Fruit fly (Drosophila melanogaster): ENCODE measurements around the gene spartin.

DNA sequence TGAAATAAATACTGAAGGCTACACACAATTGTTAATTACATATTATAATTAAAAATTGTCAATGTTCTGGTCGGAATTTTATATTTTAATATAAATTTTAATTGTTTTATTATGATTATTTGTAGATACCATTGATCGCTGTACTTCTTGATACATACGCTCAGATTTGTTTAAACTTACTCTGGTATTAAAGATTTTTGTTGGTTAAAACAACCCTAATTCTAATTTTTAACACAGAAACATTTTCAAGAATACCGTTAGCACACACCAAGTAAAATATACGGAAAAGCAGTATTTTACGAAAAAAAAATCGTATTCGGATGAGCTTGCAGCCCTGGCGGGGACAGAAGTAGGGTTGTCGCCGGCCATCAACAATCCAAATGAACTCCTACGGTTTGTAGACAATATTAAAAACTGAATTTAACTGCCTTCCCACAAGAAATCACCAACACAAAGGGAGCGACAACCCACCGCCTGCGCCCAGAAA, 12.9 kb upstream of the spartin start, which contains the start of the genes CG9775, MED31 and slx1:
- peak; percentile 43 for TF ChIP-seq pad (GFP tag; optimal IDR thresholded peaks at IDR 0.05)
- TF ChIP-seq CG1620 (GFP tag; optimal IDR thresholded peaks at IDR 0.05) = peak; percentile 20
- no peak for TF ChIP-seq kay (GFP tag; ENCODE audit: borderline replicate concordance)
- TF ChIP-seq CG12768 (GFP tag; optimal IDR thresholded peaks at IDR 0.05) = peak; percentile 65
- TF ChIP-seq bab1 (GFP tag; optimal IDR thresholded peaks at IDR 0.05) = peak; percentile 48
- TF ChIP-seq Crg-1 (GFP tag; optimal IDR thresholded peaks at IDR 0.05) = peak; percentile 34
- no peak for TF ChIP-seq Hr96 (GFP tag; optimal IDR thresholded peaks at IDR 0.05)
- peak; percentile 26 for TF ChIP-seq ovo (GFP tag; optimal IDR thresholded peaks at IDR 0.05)
- TF ChIP-seq CG5204 (GFP tag; optimal IDR thresholded peaks at IDR 0.05) = no peak
- TF ChIP-seq toe (GFP tag; optimal IDR thresholded peaks at IDR 0.05) = peak; percentile 61
- peak; percentile 81 for TF ChIP-seq CG7101 (tag; optimal IDR thresholded peaks at IDR 0.05)

All from whole organism, adult.